Fruit fly (Drosophila melanogaster): ENCODE measurements around the gene CG17361.

The CG17361 gene

DNA sequence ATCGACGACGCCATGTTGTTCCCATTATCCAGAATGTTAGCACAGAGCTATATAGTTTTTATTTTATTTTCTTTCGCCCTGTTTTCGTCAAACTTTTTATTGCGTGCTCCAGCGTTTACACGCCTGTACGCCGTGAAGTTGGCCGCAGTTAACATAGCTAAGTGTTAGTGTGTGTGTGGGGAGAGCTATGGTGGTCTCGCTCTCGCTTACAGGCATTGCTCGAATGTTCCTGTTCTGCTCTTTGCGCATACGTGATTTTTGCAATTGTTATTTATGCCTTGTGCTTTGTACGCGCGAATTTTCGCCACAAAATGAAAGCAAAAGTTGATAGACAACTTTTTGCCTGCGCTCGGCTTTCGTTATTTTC is 7.0 kb downstream of the CG17361 start:
- TF ChIP-seq pan (optimal IDR thresholded peaks at IDR 0.05) (no peak), psq (optimal IDR thresholded peaks at IDR 0.05) (peak; percentile 78)

DNA sequence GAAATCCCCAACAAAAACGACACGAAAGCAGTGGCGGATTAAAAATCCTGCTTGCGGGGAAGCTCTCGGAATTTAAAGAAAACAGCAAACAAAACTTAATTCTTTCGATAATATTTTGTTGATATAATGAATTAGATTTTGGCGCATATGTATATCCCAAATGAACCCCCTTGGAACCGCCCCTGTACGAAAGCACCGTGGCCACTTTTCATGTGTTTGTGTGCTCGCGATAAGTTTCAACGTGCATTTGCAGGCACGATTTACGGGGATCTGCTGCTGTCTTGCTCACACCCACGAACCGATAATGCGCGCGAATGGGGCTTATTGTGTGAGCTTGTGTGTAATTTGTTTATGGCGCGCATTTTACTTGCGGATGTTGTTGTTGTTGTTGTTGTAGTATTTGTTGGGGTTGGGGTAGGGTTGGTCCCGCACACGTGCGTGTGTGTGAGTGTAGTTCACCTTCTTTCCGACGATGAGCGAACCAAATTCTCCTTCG is 8.0 kb downstream of the CG17361 start:
- TF ChIP-seq CG8478 (optimal IDR thresholded peaks at IDR 0.05), result peak; percentile 39
- no peak for TF ChIP-seq psq (optimal IDR thresholded peaks at IDR 0.05)

DNA sequence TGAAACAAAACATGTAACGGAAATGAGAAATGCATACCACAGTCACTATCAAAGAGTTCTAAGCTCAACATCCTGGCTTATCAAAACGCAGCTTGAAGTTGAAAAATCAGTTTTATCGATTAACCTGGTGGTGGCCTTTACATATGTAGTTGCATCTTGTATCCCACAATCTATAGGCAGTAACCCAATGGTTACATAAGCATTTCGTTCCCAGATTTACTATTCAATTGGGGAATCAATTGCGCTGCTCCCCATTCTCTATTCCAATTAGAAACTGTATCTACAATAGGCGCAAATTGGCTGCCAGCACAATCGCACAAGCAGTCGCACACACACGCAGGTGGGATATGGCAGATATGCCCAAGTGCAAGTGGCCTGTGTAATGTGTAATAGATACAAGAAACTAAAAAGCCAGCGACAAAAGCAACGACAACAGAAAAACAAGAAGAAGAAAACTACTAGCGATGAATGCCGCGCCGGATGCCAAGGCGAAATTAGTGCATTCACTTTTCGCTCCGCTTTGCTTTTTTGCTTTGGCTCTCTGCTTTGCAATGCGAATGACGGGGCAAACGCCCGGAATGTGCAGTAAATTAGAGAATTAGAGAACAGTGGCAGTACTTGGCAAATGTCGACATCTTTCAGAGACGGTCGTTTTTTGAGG is 8.8 kb downstream of the CG17361 start:
- TF ChIP-seq usp (GFP tag; optimal IDR thresholded peaks at IDR 0.05) (no peak), CG8478 (optimal IDR thresholded peaks at IDR 0.05) (no peak), Dll (optimal IDR thresholded peaks at IDR 0.05) (no peak), psq (optimal IDR thresholded peaks at IDR 0.05) (no peak), EcR (GFP tag; optimal IDR thresholded peaks at IDR 0.05) (no peak), pan (optimal IDR thresholded peaks at IDR 0.05) (no peak)

DNA sequence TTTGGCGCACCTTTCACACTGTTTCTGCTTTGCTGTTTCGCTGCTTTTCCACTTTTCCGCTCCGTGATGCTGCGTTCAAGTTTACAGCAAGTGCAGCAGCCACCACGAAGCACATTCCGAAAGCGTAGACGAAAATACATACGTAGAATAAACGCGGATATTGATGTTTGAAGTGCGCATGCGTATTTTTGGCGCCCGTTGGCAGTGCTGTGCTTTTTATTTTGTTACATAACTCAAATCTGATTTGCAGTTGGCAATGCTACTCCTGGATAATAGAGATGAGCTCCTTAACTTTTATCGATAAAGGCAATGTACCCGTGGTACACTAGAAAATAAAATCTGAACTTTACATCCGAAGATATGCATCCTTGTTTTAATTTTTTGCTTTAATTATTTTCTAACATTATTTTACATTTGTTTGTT is 9.7 kb downstream of the CG17361 start:
- TF ChIP-seq psq (optimal IDR thresholded peaks at IDR 0.05), result no peak
- TF ChIP-seq usp (GFP tag; optimal IDR thresholded peaks at IDR 0.05), result no peak
- no peak for TF ChIP-seq CG8478 (optimal IDR thresholded peaks at IDR 0.05)
- no peak for TF ChIP-seq EcR (GFP tag; optimal IDR thresholded peaks at IDR 0.05)
- no peak for TF ChIP-seq Dll (optimal IDR thresholded peaks at IDR 0.05)
- TF ChIP-seq pan (optimal IDR thresholded peaks at IDR 0.05), result no peak

DNA sequence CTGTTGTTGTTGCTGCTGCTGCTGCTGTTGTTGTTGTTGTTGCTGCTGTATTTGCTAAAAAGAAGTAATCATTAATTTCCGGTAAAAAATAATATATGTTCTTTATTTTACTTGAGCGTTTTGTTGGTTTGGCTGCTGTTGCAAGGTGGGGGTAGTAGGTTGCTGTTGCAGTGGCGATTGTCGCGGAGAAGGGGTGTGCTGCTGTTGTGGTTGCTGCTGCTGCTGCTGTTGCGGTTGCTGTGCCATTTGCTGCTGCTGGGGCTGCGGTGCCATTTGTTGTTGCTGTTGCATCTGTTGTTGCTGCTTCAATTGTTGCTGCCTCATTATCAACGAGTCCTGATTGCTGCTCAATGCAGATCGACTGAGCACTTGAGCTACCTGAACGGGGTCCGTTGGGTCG is 28.7 kb downstream of the CG17361 start:
- TF ChIP-seq psq (optimal IDR thresholded peaks at IDR 0.05) (no peak), pan (optimal IDR thresholded peaks at IDR 0.05) (no peak), Dll (optimal IDR thresholded peaks at IDR 0.05) (no peak)

DNA sequence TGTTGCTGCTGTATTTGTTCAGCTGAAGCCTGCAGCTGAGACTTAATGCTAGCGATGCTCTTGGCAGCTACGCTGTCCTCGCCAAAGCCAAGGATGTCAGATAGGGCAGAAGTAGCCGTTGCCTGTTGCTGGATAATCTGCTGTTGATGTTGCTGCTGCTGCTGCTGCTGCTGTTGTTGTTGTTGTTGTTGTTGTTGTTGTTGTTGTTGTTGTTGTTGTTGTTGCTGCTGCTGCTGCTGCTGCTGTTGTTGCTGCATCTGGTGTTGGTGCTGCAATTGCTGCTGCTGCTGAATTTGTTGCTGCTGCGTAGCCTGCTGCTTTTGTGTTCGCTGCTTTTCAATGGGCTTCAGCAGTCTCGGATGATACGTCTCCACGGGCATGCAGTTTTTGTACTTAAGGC is 30.6 kb downstream of the CG17361 start:
- no peak for TF ChIP-seq CG8478 (optimal IDR thresholded peaks at IDR 0.05)
- no peak for TF ChIP-seq Dll (optimal IDR thresholded peaks at IDR 0.05)
- no peak for TF ChIP-seq usp (GFP tag; optimal IDR thresholded peaks at IDR 0.05)
- TF ChIP-seq psq (optimal IDR thresholded peaks at IDR 0.05), result no peak
- no peak for TF ChIP-seq pan (optimal IDR thresholded peaks at IDR 0.05)
- no peak for TF ChIP-seq EcR (GFP tag; optimal IDR thresholded peaks at IDR 0.05)

DNA sequence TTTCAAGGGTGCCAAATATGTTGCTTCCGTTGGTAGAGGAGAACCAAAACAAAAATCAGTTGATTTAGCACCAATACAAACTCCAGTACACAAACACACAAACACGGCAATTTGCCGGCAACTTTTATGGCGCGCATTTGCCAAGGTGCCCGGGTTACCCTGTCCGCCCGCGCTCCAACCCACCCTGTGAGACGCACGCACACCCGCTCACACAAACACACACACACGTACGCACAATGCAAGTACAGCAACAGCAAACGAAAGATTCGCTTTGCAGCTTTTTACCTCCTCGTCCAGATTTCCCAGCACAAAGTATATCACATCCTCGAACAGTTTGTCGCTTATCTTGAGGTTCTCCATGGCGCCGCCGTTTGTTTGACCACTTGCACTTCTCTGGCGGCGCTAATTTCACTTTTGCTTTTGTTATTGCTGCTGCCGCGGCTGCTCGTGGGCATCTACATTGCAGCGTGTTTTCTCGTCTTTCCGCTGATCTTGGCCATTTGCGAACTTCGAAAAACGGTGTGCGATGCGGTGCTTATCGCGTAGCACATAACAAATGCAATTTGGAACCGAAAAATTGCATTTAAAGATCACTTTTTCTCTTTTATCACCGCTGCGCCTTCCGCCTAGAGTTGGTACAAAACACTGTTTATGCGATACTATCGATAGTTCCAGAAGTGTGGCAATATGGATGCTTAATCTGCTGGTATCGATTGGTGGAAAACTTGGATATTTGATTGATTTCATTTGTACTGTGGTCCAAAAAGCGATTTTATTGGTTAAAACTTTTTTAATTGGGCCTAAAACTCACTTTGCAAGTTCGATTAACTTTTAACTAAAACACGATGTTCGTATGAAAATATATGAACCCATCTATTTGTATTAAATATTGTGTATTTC is 31.7 kb downstream of the CG17361 start, which contains the start of gene Ptip:
TSS of gene Ptip (minus strand) at position 637 of the 900 bp plus-strand sequence.
- TF ChIP-seq CG8478 (optimal IDR thresholded peaks at IDR 0.05), result no peak
- peak; percentile 28 for TF ChIP-seq Dll (optimal IDR thresholded peaks at IDR 0.05)

DNA sequence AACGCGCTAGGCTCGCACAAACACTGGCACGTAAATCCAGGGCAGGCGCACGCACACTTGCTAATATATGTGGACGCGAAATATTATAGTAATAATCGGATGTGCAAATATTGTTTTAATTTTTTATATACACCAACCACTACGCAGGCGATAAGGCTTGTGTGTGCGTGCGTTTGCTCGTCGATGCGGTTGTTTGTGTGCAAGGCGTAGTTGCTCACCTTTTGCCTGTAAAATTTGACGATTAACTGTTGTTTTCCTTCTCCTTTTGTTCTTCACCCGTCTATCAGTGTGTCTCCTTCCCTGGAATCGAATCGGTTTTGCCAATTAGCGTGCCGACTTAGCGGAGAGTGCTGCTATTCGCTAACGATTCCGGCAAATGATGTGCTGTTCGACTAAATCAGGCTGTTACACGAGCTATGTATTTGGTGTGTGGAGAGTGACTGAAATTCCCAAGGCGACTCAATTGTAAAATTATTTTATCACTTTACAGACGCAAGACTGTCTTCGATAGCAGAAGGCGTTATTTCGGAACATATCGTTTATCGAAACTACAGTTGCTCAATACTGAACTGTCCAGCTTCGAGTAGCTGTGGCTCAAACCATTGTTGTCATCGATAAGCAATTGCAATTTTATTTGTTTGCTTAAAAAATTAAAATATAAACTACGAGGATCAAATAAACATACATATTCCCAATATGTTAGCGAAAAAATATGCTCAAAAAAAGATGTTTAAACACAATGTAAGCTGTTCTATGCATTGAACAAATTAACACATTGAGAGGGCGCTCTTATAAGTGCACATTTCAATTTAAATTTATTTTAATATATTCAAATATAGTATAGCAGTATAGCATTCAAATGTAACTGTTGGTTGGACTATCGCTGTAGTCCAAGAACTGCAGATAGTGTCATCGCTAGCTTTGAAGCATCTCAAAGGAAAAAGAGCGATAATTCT is 34.5 kb downstream of the CG17361 start, which contains the start of the genes CG6650 and endos:
TSS of gene CG6650 (plus strand) at position 280 of the 956 bp plus-strand sequence.
TSS of gene endos (minus strand) at position 536 of the 956 bp plus-strand sequence.
- TF ChIP-seq psq (optimal IDR thresholded peaks at IDR 0.05), result no peak

DNA sequence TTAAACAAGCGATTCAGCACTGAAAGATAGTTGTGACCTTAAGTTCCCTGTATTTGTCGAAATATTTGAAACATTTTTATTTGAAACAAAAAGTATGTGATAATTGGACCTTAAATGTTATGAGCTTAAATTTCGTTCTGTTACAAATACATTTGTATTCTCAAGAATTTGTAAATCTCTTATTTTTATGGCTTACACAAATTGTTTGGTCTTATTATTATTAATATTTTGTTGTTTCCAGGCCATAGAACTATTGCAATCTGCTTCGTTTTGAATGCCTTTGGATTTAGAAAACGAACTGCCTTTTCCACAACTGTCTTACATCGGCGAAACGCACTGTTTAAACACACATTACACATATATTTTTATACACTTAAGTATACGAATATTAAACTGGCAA is 37.5 kb downstream of the CG17361 start, which contains the start of gene CG6661:
TSS of gene CG6661 (plus strand) at position 301 of the 400 bp plus-strand sequence.
- TF ChIP-seq CG8478 (optimal IDR thresholded peaks at IDR 0.05), result no peak
- no peak for TF ChIP-seq psq (optimal IDR thresholded peaks at IDR 0.05)
- no peak for TF ChIP-seq usp (GFP tag; optimal IDR thresholded peaks at IDR 0.05)
- TF ChIP-seq pan (optimal IDR thresholded peaks at IDR 0.05), result no peak
- TF ChIP-seq Dll (optimal IDR thresholded peaks at IDR 0.05), result no peak
- TF ChIP-seq EcR (GFP tag; optimal IDR thresholded peaks at IDR 0.05), result no peak

DNA sequence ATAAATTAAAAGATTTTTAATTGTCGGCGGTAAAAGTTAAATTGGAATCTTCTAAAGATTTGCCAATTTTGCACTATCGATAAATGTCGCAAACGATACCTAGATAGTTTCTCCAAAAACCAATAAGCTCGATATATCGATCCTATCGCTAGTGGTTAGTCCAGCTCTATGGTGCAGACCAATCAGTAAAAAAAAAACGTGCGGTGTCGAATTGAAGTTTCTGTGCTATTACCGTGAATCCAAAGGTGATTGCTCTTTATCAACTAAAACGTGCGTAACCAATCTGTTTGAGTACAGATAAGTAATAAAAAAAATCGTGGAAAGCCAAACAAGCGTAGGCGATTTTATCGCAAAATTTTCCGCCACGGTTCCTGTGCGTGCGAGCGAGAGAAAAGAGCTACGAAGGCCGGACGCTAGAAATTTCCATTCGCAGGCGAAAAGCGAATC is 39.9 kb downstream of the CG17361 start, which contains the start of gene Hsp110:
TSS of gene Hsp110 (plus strand) at position 153 of the 447 bp plus-strand sequence.
- TF ChIP-seq psq (optimal IDR thresholded peaks at IDR 0.05), result no peak
- TF ChIP-seq pan (optimal IDR thresholded peaks at IDR 0.05), result no peak
- no peak for TF ChIP-seq Dll (optimal IDR thresholded peaks at IDR 0.05)
- TF ChIP-seq EcR (GFP tag; optimal IDR thresholded peaks at IDR 0.05), result no peak
- TF ChIP-seq usp (GFP tag; optimal IDR thresholded peaks at IDR 0.05), result no peak
- TF ChIP-seq CG8478 (optimal IDR thresholded peaks at IDR 0.05), result no peak

DNA sequence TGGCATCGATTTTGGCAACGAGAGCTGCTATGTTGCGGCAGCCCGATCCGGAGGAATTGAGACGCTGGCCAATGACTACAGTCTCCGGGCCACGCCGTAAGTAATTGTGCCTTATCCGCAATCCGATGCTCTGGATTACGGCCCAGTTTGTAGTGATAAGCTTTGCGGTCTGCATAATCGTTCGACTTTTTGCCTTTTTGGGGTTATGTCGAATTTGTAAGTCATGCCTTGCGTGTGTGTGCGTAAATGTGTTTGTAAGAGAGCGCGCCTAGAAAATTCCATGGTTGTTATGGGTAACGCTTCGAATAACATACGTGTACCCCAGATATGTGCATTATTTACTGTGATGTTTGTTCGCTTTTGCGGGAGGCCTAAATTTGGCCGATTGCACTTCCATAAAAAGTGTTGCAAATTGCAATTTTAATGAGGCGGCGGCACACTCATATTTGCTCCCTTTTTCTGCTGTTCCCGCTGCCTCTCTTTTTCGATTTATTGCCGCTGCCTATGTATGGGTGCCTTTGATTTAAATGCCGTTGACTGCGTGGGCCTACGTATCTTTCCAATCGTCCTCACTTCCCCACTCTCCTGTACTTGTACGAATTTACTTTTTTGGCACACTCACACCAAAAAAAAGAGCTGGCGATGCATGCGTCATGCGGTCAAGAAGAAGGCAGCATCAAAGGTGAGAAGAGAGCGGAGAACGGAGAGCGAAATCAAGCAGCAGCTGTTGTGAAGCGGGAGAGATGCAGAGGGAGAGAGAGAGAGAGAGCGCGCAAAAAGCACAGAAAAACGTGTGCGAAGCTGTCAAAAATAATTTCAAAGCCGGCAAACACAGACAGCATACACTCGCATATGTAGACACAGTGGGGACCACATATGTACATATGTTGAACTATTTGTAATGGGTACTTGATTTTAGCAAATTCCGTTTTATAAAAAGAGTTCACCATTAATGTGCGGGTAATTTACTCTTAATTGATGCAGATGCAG is 41.0 kb downstream of the CG17361 start:
- peak; percentile 71 for TF ChIP-seq Dll (optimal IDR thresholded peaks at IDR 0.05)
- TF ChIP-seq psq (optimal IDR thresholded peaks at IDR 0.05), result no peak
- no peak for TF ChIP-seq pan (optimal IDR thresholded peaks at IDR 0.05)
- TF ChIP-seq EcR (GFP tag; optimal IDR thresholded peaks at IDR 0.05), result no peak
- no peak for TF ChIP-seq CG8478 (optimal IDR thresholded peaks at IDR 0.05)

All from whole organism.